Worm (Caenorhabditis elegans) whole organism, young adult: ENCODE data around the gene C24G6.8.

ENCODE experiments used
- Y95B8A.8 ChIP-seq: fragments of 200-800 bp; sonication (Bioruptor generic); IDR thresholded peaks from 2 replicates; pipeline ENCODE4 v1.3.6; 2022; ENCODE audit warnings: missing genetic modification reagents, missing genetic modification characterization, missing compliant biosample characterization
- ama-1 ChIP-seq, 3 experiments: fragments of 150-350 bp in 1 of 3; sonication (generic microtip) in 2 of 3; optimal IDR thresholded peaks; 2 replicates each; lab custom pipeline; 2014 to 2018; ENCODE audit warnings: missing biosample characterization in 2 of 3, missing genetic modification characterization in 2 of 3, missing genetic modification reagents in 2 of 3
- let-526 ChIP-seq: fragments of 200-800 bp; sonication (Bioruptor generic); IDR thresholded peaks from 2 replicates; pipeline ENCODE4 v1.3.6; 2022; ENCODE audit warnings: missing genetic modification reagents, missing genetic modification characterization, missing compliant biosample characterization
- lin-40 ChIP-seq: sonication (generic microtip); optimal IDR thresholded peaks from 2 replicates; lab custom pipeline; 2016; ENCODE audit warnings: missing genetic modification characterization, mild to moderate bottlenecking, missing compliant biosample characterization, missing genotype, missing genetic modification reagents
- nfya-1 ChIP-seq: sonication (generic microtip); optimal IDR thresholded peaks from 2 replicates; lab custom pipeline; 2017; ENCODE audit warnings: antibody characterized with exemption, missing compliant biosample characterization, missing genetic modification characterization, borderline replicate concordance; ENCODE audit not compliant: insufficient read depth
- snpc-4 ChIP-seq, 5 experiments: fragments of 150-350 bp in 1 of 5; sonication (generic microtip) in 4 of 5; optimal IDR thresholded peaks; 2 replicates each; lab custom pipeline; 2014 to 2018; ENCODE audit warnings: missing genetic modification characterization in 5 of 5, missing biosample characterization in 3 of 5, antibody characterized with exemption in 2 of 5, mild to moderate bottlenecking in 2 of 5, missing compliant biosample characterization in 2 of 5, missing genotype in 2 of 5, moderate library complexity in 2 of 5, missing genetic modification reagents in 1 of 5

- TF ChIP-seq lin-40 (tag; lab: Kevin White, UChicago) = no peak
- no peak for TF ChIP-seq snpc-4 (GFP tag; optimal IDR thresholded peaks at IDR 0.05; lab: Kevin White, UChicago)
- no peak for TF ChIP-seq snpc-4 (tag; optimal IDR thresholded peaks at IDR 0.05; lab: Kevin White, UChicago)
- TF ChIP-seq nfya-1 (tag; lab: Kevin White, UChicago) = no peak
- TF ChIP-seq ama-1 (optimal IDR thresholded peaks at IDR 0.05; lab: Kevin White, UChicago) = no peak
- TF ChIP-seq ama-1 (GFP tag; optimal IDR thresholded peaks at IDR 0.05; lab: Kevin White, UChicago) = no peak
- TF ChIP-seq let-526 (GFP tag; lab: Robert Waterston, UW) = no peak
- no peak for TF ChIP-seq Y95B8A.8 (GFP tag; lab: Robert Waterston, UW)
Observed at ce11 chrV:5509134-5509533, 26.5 kb downstream of the C24G6.8 start.
